Worm (Caenorhabditis elegans) whole organism, late embryonic: ENCODE measurements around the gene F53C11.5.

Experiments
- ama-1 ChIP-seq: fragments of 150-350 bp; optimal IDR thresholded peaks from 2 replicates; lab custom pipeline; 2014
- lin-11 ChIP-seq: fragments of 200-800 bp; sonication (Bioruptor generic); optimal IDR thresholded peaks from 2 replicates; lab custom pipeline; 2018; ENCODE audit warnings: mild to moderate bottlenecking, missing genetic modification characterization, missing compliant biosample characterization
- nfya-1 ChIP-seq: sonication (generic microtip); optimal IDR thresholded peaks from 2 replicates; lab custom pipeline; 2017; ENCODE audit warnings: missing genetic modification characterization, mild to moderate bottlenecking, missing compliant biosample characterization, antibody characterized with exemption, moderate library complexity
- npax-4 ChIP-seq: sonication (generic microtip); optimal IDR thresholded peaks from 2 replicates; lab custom pipeline; 2016; ENCODE audit warnings: missing genetic modification characterization, missing compliant biosample characterization
- pag-3 ChIP-seq: sonication (generic microtip); optimal IDR thresholded peaks from 2 replicates; lab custom pipeline; 2016; ENCODE audit warnings: missing compliant biosample characterization, missing genetic modification characterization, borderline replicate concordance
- pha-4 ChIP-seq: fragments of 150-350 bp; optimal IDR thresholded peaks from 2 replicates; lab custom pipeline; 2018; ENCODE audit warnings: missing biosample characterization, missing genetic modification reagents, missing genetic modification characterization
- unc-42 ChIP-seq: sonication (generic microtip); optimal IDR thresholded peaks from 2 replicates; lab custom pipeline; 2016; ENCODE audit warnings: missing genotype, missing genetic modification characterization, missing compliant biosample characterization

- TF ChIP-seq pha-4 (tag; lab: Kevin White, UChicago) = no peak
- no peak for TF ChIP-seq ama-1 (lab: Kevin White, UChicago)
- no peak for TF ChIP-seq unc-42 (tag; lab: Kevin White, UChicago)
- TF ChIP-seq npax-4 (tag; lab: Kevin White, UChicago) = no peak
- no peak for TF ChIP-seq lin-11 (tag; lab: Kevin White, UChicago)
- TF ChIP-seq nfya-1 = no peak
- no peak for TF ChIP-seq pag-3 (tag; lab: Kevin White, UChicago)
Measured at ce11 chrV:13777857-13778256, 9.5 kb upstream of the F53C11.5 start, which contains the start of gene F53C11.9.
